Fruit fly (Drosophila melanogaster) whole organism, adult: ENCODE data around the gene CG13449.

Experiments used
- CG14711 ChIP-seq: fragments of 200-800 bp; sonication (Bioruptor generic); optimal IDR thresholded peaks from 2 replicates; lab custom pipeline; 2018; ENCODE audit warnings: missing biosample characterization, mild to moderate bottlenecking, missing genetic modification characterization, moderate library complexity
- CG7045 ChIP-seq: fragments of 200-800 bp; sonication (Bioruptor generic); optimal IDR thresholded peaks from 2 replicates; lab custom pipeline; 2017; ENCODE audit warnings: missing biosample characterization, mild to moderate bottlenecking, missing genetic modification characterization
- Clk ChIP-seq: fragments of 200-800 bp; sonication (Bioruptor generic); optimal IDR thresholded peaks from 2 replicates; lab custom pipeline; 2017; ENCODE audit warnings: missing biosample characterization, missing genetic modification characterization
- Mnt ChIP-seq: fragments of 200-800 bp; sonication (Bioruptor generic); optimal IDR thresholded peaks from 2 replicates; lab custom pipeline; 2016; ENCODE audit warnings: missing biosample characterization, mild to moderate bottlenecking, missing genetic modification characterization
- bab1 ChIP-seq: fragments of 200-800 bp; sonication (Bioruptor generic); optimal IDR thresholded peaks from 3 replicates; lab custom pipeline; 2019; ENCODE audit warnings: missing biosample characterization, mild to moderate bottlenecking, missing genetic modification characterization, moderate library complexity
- cic ChIP-seq: fragments of 200-800 bp; sonication (Bioruptor generic); optimal IDR thresholded peaks from 2 replicates; lab custom pipeline; 2017; ENCODE audit warnings: missing biosample characterization, mild to moderate bottlenecking, missing genetic modification characterization, moderate library complexity
- cnc ChIP-seq, 2 experiments: fragments of >200 bp; optimal IDR thresholded peaks; 2 replicates each; lab custom pipeline; 2017
- kay ChIP-seq: fragments of 200-800 bp; sonication (Bioruptor generic); peaks from one replicate; lab custom pipeline; 2016; ENCODE audit warnings: missing biosample characterization, missing genetic modification characterization, borderline replicate concordance
- pad ChIP-seq: fragments of 200-800 bp; sonication (Bioruptor generic); optimal IDR thresholded peaks from 3 replicates; lab custom pipeline; 2017; ENCODE audit warnings: missing biosample characterization, missing genetic modification characterization, mild to moderate bottlenecking, moderate library complexity, missing genetic modification reagents
- tj ChIP-seq: fragments of 200-800 bp; sonication (Bioruptor generic); optimal IDR thresholded peaks from 3 replicates; lab custom pipeline; 2017; ENCODE audit warnings: missing biosample characterization, mild to moderate bottlenecking, missing genetic modification characterization, moderate library complexity
- toe ChIP-seq: fragments of 200-800 bp; sonication (Bioruptor generic); optimal IDR thresholded peaks from 2 replicates; lab custom pipeline; 2016; ENCODE audit warnings: missing biosample characterization, missing genetic modification characterization

dm6 chr3L:15563058-15563850, 49.4 kb downstream of the CG13449 start, which contains the start of the genes CG7739 and SCCRO:
- TF ChIP-seq cic (no peak), Clk (GFP tag; lab: Kevin White, UChicago) (no peak), CG14711 (peak; percentile 63), Mnt (GFP tag; lab: Kevin White, UChicago) (peak; percentile 16), pad (peak; percentile 6), kay (GFP tag; lab: Kevin White, UChicago) (peak; percentile 94), tj (GFP tag; lab: Kevin White, UChicago) (no peak), CG7045 (GFP tag; lab: Kevin White, UChicago) (peak; percentile 39), bab1 (GFP tag; lab: Kevin White, UChicago) (peak; percentile 45), toe (no peak), cnc (optimal IDR thresholded peaks at IDR 0.05; lab: Kevin White, UChicago) (no peak)
